Worm (Caenorhabditis elegans) whole organism, young adult: ENCODE results near the gene coq-2.

Source experiments
- D2030.7 ChIP-seq: fragments of 200-800 bp; sonication (Bioruptor generic); IDR thresholded peaks from 2 replicates; pipeline ENCODE4 v1.3.6; 2022; ENCODE audit warnings: missing genetic modification reagents, missing genetic modification characterization, missing compliant biosample characterization
- F23B12.7 ChIP-seq: sonication (generic microtip); optimal IDR thresholded peaks from 2 replicates; lab custom pipeline; 2017; ENCODE audit warnings: missing genetic modification characterization, mild to moderate bottlenecking, missing compliant biosample characterization, antibody characterized with exemption, moderate library complexity; ENCODE audit not compliant: insufficient read depth
- F33H1.4 ChIP-seq: fragments of 200-800 bp; sonication (Bioruptor generic); IDR thresholded peaks from 2 replicates; pipeline ENCODE4 v1.3.6; 2022; ENCODE audit warnings: missing genetic modification reagents, missing genetic modification characterization, missing compliant biosample characterization
- F37B4.10 ChIP-seq: fragments of 200-800 bp; sonication (Bioruptor generic); IDR thresholded peaks from 2 replicates; pipeline ENCODE4 v1.3.6; 2022; ENCODE audit warnings: missing genetic modification characterization, missing compliant biosample characterization
- F49E8.2 ChIP-seq: sonication (generic microtip); optimal IDR thresholded peaks from 3 replicates; lab custom pipeline; 2017; ENCODE audit warnings: missing genetic modification characterization, mild to moderate bottlenecking, missing compliant biosample characterization, antibody characterized with exemption, moderate library complexity; ENCODE audit not compliant: insufficient read depth
- F57A8.1 ChIP-seq: fragments of 200-800 bp; sonication (Bioruptor generic); optimal IDR thresholded peaks from 2 replicates; lab custom pipeline; 2018; ENCODE audit warnings: mild to moderate bottlenecking, missing genetic modification characterization, moderate library complexity, missing compliant biosample characterization
- K11D2.4 ChIP-seq: fragments of 200-800 bp; sonication (Bioruptor generic); IDR thresholded peaks from 2 replicates; pipeline ENCODE4 v1.3.6; 2022; ENCODE audit warnings: missing genetic modification reagents, missing genetic modification characterization, missing compliant biosample characterization
- K12H6.12 ChIP-seq: fragments of 200-800 bp; sonication (Bioruptor generic); optimal IDR thresholded peaks from 2 replicates; lab custom pipeline; 2018; ENCODE audit warnings: mild to moderate bottlenecking, missing genetic modification characterization, missing compliant biosample characterization
- Y53F4B.3 ChIP-seq: fragments of 200-800 bp; sonication (Bioruptor generic); IDR thresholded peaks from 2 replicates; pipeline ENCODE4 v1.3.6; 2022; ENCODE audit warnings: missing genetic modification reagents, missing genetic modification characterization, missing compliant biosample characterization
- Y56A3A.18 ChIP-seq: fragments of 200-800 bp; sonication (Bioruptor generic); IDR thresholded peaks from 2 replicates; pipeline ENCODE4 v1.3.6; 2022; ENCODE audit warnings: missing genetic modification reagents, missing genetic modification characterization, missing compliant biosample characterization
- Y67H2A.10 ChIP-seq: fragments of 200-800 bp; sonication (Bioruptor generic); conservative IDR thresholded peaks from 2 replicates; pipeline ENCODE4 v1.3.6; 2022; ENCODE audit warnings: missing genetic modification reagents, missing genetic modification characterization, missing compliant biosample characterization
- Y95B8A.8 ChIP-seq: fragments of 200-800 bp; sonication (Bioruptor generic); IDR thresholded peaks from 2 replicates; pipeline ENCODE4 v1.3.6; 2022; ENCODE audit warnings: missing genetic modification reagents, missing genetic modification characterization, missing compliant biosample characterization
- atf-7 ChIP-seq: sonication (generic microtip); optimal IDR thresholded peaks from 2 replicates; lab custom pipeline; 2017; ENCODE audit warnings: mild to moderate bottlenecking, missing genetic modification characterization, missing compliant biosample characterization
- attf-3 ChIP-seq: fragments of 200-800 bp; sonication (Bioruptor generic); conservative IDR thresholded peaks from 2 replicates; pipeline ENCODE4 v1.3.6; 2022; ENCODE audit warnings: missing genetic modification reagents, missing genetic modification characterization, missing compliant biosample characterization
- ccch-3 ChIP-seq: fragments of 200-800 bp; sonication (Bioruptor generic); optimal IDR thresholded peaks from 2 replicates; lab custom pipeline; 2018; ENCODE audit warnings: mild to moderate bottlenecking, missing genetic modification characterization, missing compliant biosample characterization
- cebp-1 ChIP-seq, 2 experiments: fragments of 200-800 bp in 1 of 2; sonication (Bioruptor generic) in 1 of 2; sonication (generic microtip) in 1 of 2; IDR thresholded peaks in 1 of 2; optimal IDR thresholded peaks in 1 of 2; 2 replicates each; pipeline versions ENCODE4 v1.3.6 to Lab custom; 2017 to 2022; ENCODE audit warnings: missing compliant biosample characterization in 2 of 2, missing genetic modification characterization in 2 of 2, mild to moderate bottlenecking in 1 of 2, missing genetic modification reagents in 1 of 2, moderate library complexity in 1 of 2
- cebp-2 ChIP-seq: fragments of 200-800 bp; sonication (Bioruptor generic); IDR thresholded peaks from 2 replicates; pipeline ENCODE4 v1.3.6; 2022; ENCODE audit warnings: missing genetic modification characterization, missing compliant biosample characterization
- ceh-27 ChIP-seq: fragments of 200-800 bp; sonication (Bioruptor generic); optimal IDR thresholded peaks from 2 replicates; lab custom pipeline; 2018; ENCODE audit warnings: mild to moderate bottlenecking, missing genetic modification characterization, moderate library complexity, missing compliant biosample characterization
- ceh-91 ChIP-seq: fragments of 200-800 bp; sonication (Bioruptor generic); IDR thresholded peaks from 2 replicates; pipeline ENCODE4 v1.3.6; 2022; ENCODE audit warnings: missing genetic modification reagents, missing genetic modification characterization, missing compliant biosample characterization
- chd-7 ChIP-seq: sonication (generic microtip); optimal IDR thresholded peaks from 2 replicates; lab custom pipeline; 2016; ENCODE audit warnings: mild to moderate bottlenecking, missing genetic modification characterization, moderate library complexity, missing compliant biosample characterization
- efl-1 ChIP-seq: fragments of 150-350 bp; optimal IDR thresholded peaks from 2 replicates; lab custom pipeline; 2014; ENCODE audit warnings: missing biosample characterization, missing genetic modification reagents, missing genetic modification characterization
- egrh-3 ChIP-seq: fragments of 200-800 bp; sonication (Bioruptor generic); IDR thresholded peaks from 2 replicates; pipeline ENCODE4 v1.3.6; 2022; ENCODE audit warnings: missing genetic modification reagents, missing genetic modification characterization, missing compliant biosample characterization
- ets-4 ChIP-seq: fragments of 200-800 bp; sonication (Bioruptor generic); optimal IDR thresholded peaks from 2 replicates; lab custom pipeline; 2018; ENCODE audit warnings: mild to moderate bottlenecking, missing genetic modification characterization, missing compliant biosample characterization
- hmg-1.2 ChIP-seq: fragments of 200-800 bp; sonication (Bioruptor generic); IDR thresholded peaks from 2 replicates; pipeline ENCODE4 v1.3.6; 2022; ENCODE audit warnings: missing genetic modification reagents, missing genetic modification characterization, missing compliant biosample characterization
- hmg-20 ChIP-seq: fragments of 200-800 bp; sonication (Bioruptor generic); IDR thresholded peaks from 2 replicates; pipeline ENCODE4 v1.3.6; 2022; ENCODE audit warnings: missing genetic modification reagents, missing genetic modification characterization, missing compliant biosample characterization
- lag-1 ChIP-seq: fragments of 200-800 bp; sonication (Bioruptor generic); IDR thresholded peaks from 2 replicates; pipeline ENCODE4 v1.3.6; 2022; ENCODE audit warnings: missing genetic modification reagents, missing genetic modification characterization, missing compliant biosample characterization
- let-526 ChIP-seq: fragments of 200-800 bp; sonication (Bioruptor generic); IDR thresholded peaks from 2 replicates; pipeline ENCODE4 v1.3.6; 2022; ENCODE audit warnings: missing genetic modification reagents, missing genetic modification characterization, missing compliant biosample characterization
- lir-1 ChIP-seq: fragments of 200-800 bp; sonication (Bioruptor generic); conservative IDR thresholded peaks from 2 replicates; pipeline ENCODE4 v1.3.6; 2022; ENCODE audit warnings: missing genetic modification reagents, missing genetic modification characterization, missing compliant biosample characterization
- madf-10 ChIP-seq: sonication (generic microtip); optimal IDR thresholded peaks from 2 replicates; lab custom pipeline; 2016; ENCODE audit warnings: mild to moderate bottlenecking, missing genetic modification characterization, missing compliant biosample characterization
- madf-3 ChIP-seq: fragments of 200-800 bp; sonication (Bioruptor generic); IDR thresholded peaks from 2 replicates; pipeline ENCODE4 v1.3.6; 2022; ENCODE audit warnings: missing genetic modification reagents, missing genetic modification characterization, missing compliant biosample characterization
- nhr-179 ChIP-seq: sonication (generic microtip); optimal IDR thresholded peaks from 2 replicates; lab custom pipeline; 2016; ENCODE audit warnings: mild to moderate bottlenecking, missing genetic modification characterization, missing compliant biosample characterization
- nhr-80 ChIP-seq: sonication (generic microtip); optimal IDR thresholded peaks from 2 replicates; lab custom pipeline; 2016; ENCODE audit warnings: missing genetic modification characterization, missing compliant biosample characterization
- nhr-90 ChIP-seq: sonication (generic microtip); optimal IDR thresholded peaks from 2 replicates; lab custom pipeline; 2016; ENCODE audit warnings: missing genotype, mild to moderate bottlenecking, missing genetic modification characterization, missing compliant biosample characterization
- pbrm-1 ChIP-seq: fragments of 200-800 bp; sonication (Bioruptor generic); IDR thresholded peaks from 2 replicates; pipeline ENCODE4 v1.3.6; 2022; ENCODE audit warnings: missing genetic modification reagents, missing genetic modification characterization, missing compliant biosample characterization
- rcor-1 ChIP-seq: fragments of 200-800 bp; sonication (Bioruptor generic); IDR thresholded peaks from 2 replicates; pipeline ENCODE4 v1.3.6; 2022; ENCODE audit warnings: missing genetic modification reagents, missing genetic modification characterization, missing compliant biosample characterization
- rec-8 ChIP-seq, 2 experiments: sonication (generic microtip); optimal IDR thresholded peaks; 2 replicates each; lab custom pipeline; 2016; ENCODE audit warnings: mild to moderate bottlenecking in 2 of 2, missing genetic modification characterization in 2 of 2, missing genetic modification reagents in 2 of 2, missing genotype in 2 of 2, missing biosample characterization in 1 of 2, missing compliant biosample characterization in 1 of 2, moderate library complexity in 1 of 2
- snpc-1.1 ChIP-seq: sonication (generic microtip); optimal IDR thresholded peaks from 2 replicates; lab custom pipeline; 2017; ENCODE audit warnings: missing genetic modification characterization, mild to moderate bottlenecking, missing compliant biosample characterization, antibody characterized with exemption, moderate library complexity, missing genotype, missing genetic modification reagents; ENCODE audit not compliant: insufficient read depth
- sptf-2 ChIP-seq: fragments of 200-800 bp; sonication (Bioruptor generic); optimal IDR thresholded peaks from 2 replicates; lab custom pipeline; 2018; ENCODE audit warnings: mild to moderate bottlenecking, missing genetic modification characterization, missing compliant biosample characterization
- unc-62 ChIP-seq: fragments of 150-350 bp; optimal IDR thresholded peaks from 2 replicates; lab custom pipeline; 2014; ENCODE audit warnings: missing biosample characterization, missing genetic modification reagents, missing genetic modification characterization
- zim-3 ChIP-seq: sonication (generic microtip); optimal IDR thresholded peaks from 2 replicates; lab custom pipeline; 2017; ENCODE audit warnings: mild to moderate bottlenecking, missing genetic modification characterization, moderate library complexity, missing compliant biosample characterization
- ztf-18 ChIP-seq: sonication (generic microtip); optimal IDR thresholded peaks from 2 replicates; lab custom pipeline; 2016; ENCODE audit warnings: missing genotype, mild to moderate bottlenecking, missing genetic modification characterization, missing compliant biosample characterization
- ztf-25 ChIP-seq: fragments of 200-800 bp; sonication (Bioruptor generic); IDR thresholded peaks from 2 replicates; pipeline ENCODE4 v1.3.6; 2022; ENCODE audit warnings: missing genetic modification reagents, missing genetic modification characterization, missing compliant biosample characterization
- ztf-26 ChIP-seq: sonication (generic microtip); optimal IDR thresholded peaks from 2 replicates; lab custom pipeline; 2017; ENCODE audit warnings: missing genetic modification characterization, missing compliant biosample characterization
- ztf-28 ChIP-seq: fragments of 200-800 bp; sonication (Bioruptor generic); IDR thresholded peaks from 2 replicates; pipeline ENCODE4 v1.3.6; 2022; ENCODE audit warnings: missing genetic modification reagents, missing genetic modification characterization, missing compliant biosample characterization

Gene coq-2

ce11 chrIII:6935269-6936017 is at the start of gene coq-2, which contains the start of gene F57B9.8:
coq-2 (plus strand) TSS chrIII:6935967.
F57B9.8 (minus strand) TSS chrIII:6935319.
- TF ChIP-seq ccch-3 (GFP tag; lab: Kevin White, UChicago): no peak
- no peak for TF ChIP-seq sptf-2 (GFP tag; lab: Kevin White, UChicago)
- TF ChIP-seq nhr-179 (tag; lab: Kevin White, UChicago): no peak
- TF ChIP-seq F57A8.1 (GFP tag; lab: Kevin White, UChicago): no peak
- TF ChIP-seq D2030.7: no peak
- TF ChIP-seq let-526 (GFP tag; lab: Robert Waterston, UW): no peak
- TF ChIP-seq zim-3 (tag; lab: Kevin White, UChicago): no peak
- no peak for TF ChIP-seq atf-7 (tag; lab: Kevin White, UChicago)
- TF ChIP-seq Y67H2A.10: no peak
- no peak for TF ChIP-seq F33H1.4 (GFP tag; lab: Robert Waterston, UW)
- no peak for TF ChIP-seq ztf-18 (tag; lab: Kevin White, UChicago)
- no peak for TF ChIP-seq ztf-28 (GFP tag; lab: Robert Waterston, UW)

- peak; percentile 41 for TF ChIP-seq ztf-26 (tag; lab: Kevin White, UChicago)
- no peak for TF ChIP-seq cebp-1 (GFP tag; IDR thresholded peaks at IDR 0.05; lab: Robert Waterston, UW)
- TF ChIP-seq cebp-1 (tag; optimal IDR thresholded peaks at IDR 0.05; lab: Kevin White, UChicago): no peak
- no peak; the same call in 1 of the 2 replicates for TF ChIP-seq K11D2.4 (GFP tag; lab: Robert Waterston, UW)
- no peak for TF ChIP-seq ceh-91 (GFP tag; lab: Robert Waterston, UW)
- 0 out of 2 replicates have a peak, but pooled peaks have one; percentile 63 for TF ChIP-seq Y95B8A.8 (GFP tag; lab: Robert Waterston, UW)
- TF ChIP-seq Y56A3A.18 (GFP tag; lab: Robert Waterston, UW): peak; percentile 92
- TF ChIP-seq hmg-20 (GFP tag; lab: Robert Waterston, UW): peak; percentile 70; the same call in 1 of the 2 replicates
- TF ChIP-seq ceh-27 (GFP tag; lab: Kevin White, UChicago): no peak
- peak; percentile 93 for TF ChIP-seq ztf-25 (GFP tag; lab: Robert Waterston, UW)
- peak; percentile 64 for TF ChIP-seq attf-3 (GFP tag; lab: Robert Waterston, UW)
- TF ChIP-seq lag-1 (GFP tag; lab: Robert Waterston, UW): 0 out of 2 replicates have a peak, but pooled peaks have one; percentile 62
- TF ChIP-seq hmg-1.2 (GFP tag; lab: Robert Waterston, UW): peak; percentile 85
- peak; percentile 36 to 83 for TF ChIP-seq rec-8 (tag; optimal IDR thresholded peaks at IDR 0.05; lab: Kevin White, UChicago)
- peak; percentile 76 for TF ChIP-seq F49E8.2 (tag; lab: Kevin White, UChicago)
- peak; percentile 83; the same call in 1 of the 2 replicates for TF ChIP-seq Y53F4B.3 (GFP tag; lab: Robert Waterston, UW)
- no peak for TF ChIP-seq cebp-2
- peak; percentile 8 for TF ChIP-seq nhr-80 (tag; lab: Kevin White, UChicago)
- TF ChIP-seq egrh-3 (GFP tag; lab: Robert Waterston, UW): peak; percentile 32; the same call in 1 of the 2 replicates
- peak; percentile 85 for TF ChIP-seq pbrm-1 (GFP tag; lab: Robert Waterston, UW)
- peak; percentile 73 for TF ChIP-seq ztf-28 (GFP tag; lab: Robert Waterston, UW)
- no peak for TF ChIP-seq unc-62 (GFP tag; lab: Kevin White, UChicago)
- TF ChIP-seq nhr-90 (tag; lab: Kevin White, UChicago): peak; percentile 86
- peak; percentile 58 for TF ChIP-seq chd-7 (tag; lab: Kevin White, UChicago)
- peak; percentile 57 for TF ChIP-seq madf-10 (tag; lab: Kevin White, UChicago)
- TF ChIP-seq let-526 (GFP tag; lab: Robert Waterston, UW): peak; percentile 71; the same call in 1 of the 2 replicates
- peak; percentile 77; the same call in 1 of the 2 replicates for TF ChIP-seq madf-3 (GFP tag; lab: Robert Waterston, UW)
- TF ChIP-seq lir-1 (GFP tag; lab: Robert Waterston, UW): peak; percentile 38; the same call in 1 of the 2 replicates
- peak; percentile 40 for TF ChIP-seq snpc-1.1 (tag; lab: Kevin White, UChicago)
- peak; percentile 30 for TF ChIP-seq efl-1 (GFP tag; lab: Kevin White, UChicago)
- no peak for TF ChIP-seq ets-4 (GFP tag; lab: Kevin White, UChicago)
- peak; percentile 76 for TF ChIP-seq rcor-1
- TF ChIP-seq F23B12.7: peak; percentile 92
- TF ChIP-seq K12H6.12: peak; percentile 53
- 0 out of 2 replicates have a peak, but pooled peaks have one; percentile 62 for TF ChIP-seq F37B4.10 (GFP tag; lab: Robert Waterston, UW)
- no peak for TF ChIP-seq ccch-3 (GFP tag; lab: Kevin White, UChicago)
Observed at ce11 chrIII:6887574-6887973, 48.2 kb upstream of the coq-2 start.
